Worm (Caenorhabditis elegans) whole organism, L4 larva: Measurements from ENCODE around the gene hmp-1.

Experiments
- aha-1 ChIP-seq: fragments of 150-350 bp; peaks from one replicate; lab custom pipeline; 2014; ENCODE audit warnings: missing biosample characterization, missing genetic modification characterization
- attf-4 ChIP-seq: sonication (generic microtip); optimal IDR thresholded peaks from 3 replicates; lab custom pipeline; 2017; ENCODE audit warnings: missing biosample characterization, missing genetic modification characterization
- ceh-28 ChIP-seq: fragments of 150-350 bp; optimal IDR thresholded peaks from 2 replicates; lab custom pipeline; 2014; ENCODE audit warnings: missing biosample characterization, missing genetic modification reagents, missing genetic modification characterization
- ceh-32 ChIP-seq: sonication (generic microtip); optimal IDR thresholded peaks from 2 replicates; lab custom pipeline; 2016; ENCODE audit warnings: mild to moderate bottlenecking, missing genetic modification characterization, missing compliant biosample characterization; ENCODE audit not compliant: poor library complexity
- cey-2 ChIP-seq: sonication (generic microtip); optimal IDR thresholded peaks from 3 replicates; lab custom pipeline; 2017; ENCODE audit warnings: missing genetic modification characterization, mild to moderate bottlenecking, missing compliant biosample characterization, antibody characterized with exemption, borderline replicate concordance; ENCODE audit not compliant: insufficient read depth
- daf-16 ChIP-seq, 3 experiments: sonication (generic microtip); optimal IDR thresholded peaks; 2 replicates each; lab custom pipeline; 2016 to 2017; ENCODE audit warnings: missing genetic modification characterization in 3 of 3, missing genetic modification reagents in 3 of 3, mild to moderate bottlenecking in 2 of 3, missing compliant biosample characterization in 2 of 3, missing biosample characterization in 1 of 3, moderate library complexity in 1 of 3
- dmd-6 ChIP-seq: fragments of 200-800 bp; sonication (Bioruptor generic); IDR thresholded peaks from 2 replicates; pipeline ENCODE4 v1.3.6; 2022; ENCODE audit warnings: missing genetic modification reagents, missing genetic modification characterization, missing compliant biosample characterization
- dmd-9 ChIP-seq: fragments of 200-800 bp; sonication (Bioruptor generic); IDR thresholded peaks from 2 replicates; pipeline ENCODE4 v1.3.6; 2022; ENCODE audit warnings: missing genetic modification reagents, missing genetic modification characterization, missing compliant biosample characterization
- dpl-1 ChIP-seq: fragments of 150-350 bp; optimal IDR thresholded peaks from 2 replicates; lab custom pipeline; 2014; ENCODE audit warnings: missing biosample characterization, missing genetic modification reagents, missing genetic modification characterization
- duxl-1 ChIP-seq: sonication (generic microtip); optimal IDR thresholded peaks from 2 replicates; lab custom pipeline; 2016; ENCODE audit warnings: mild to moderate bottlenecking, missing genetic modification characterization, moderate library complexity, missing compliant biosample characterization; ENCODE audit not compliant: poor library complexity
- dve-1 ChIP-seq: sonication (generic microtip); optimal IDR thresholded peaks from 2 replicates; lab custom pipeline; 2017; ENCODE audit warnings: antibody characterized with exemption, mild to moderate bottlenecking, missing genetic modification characterization, missing compliant biosample characterization; ENCODE audit not compliant: insufficient read depth
- hlh-11 ChIP-seq: fragments of 200-800 bp; sonication (Bioruptor generic); optimal IDR thresholded peaks from 2 replicates; lab custom pipeline; 2018; ENCODE audit warnings: mild to moderate bottlenecking, missing genetic modification characterization, missing compliant biosample characterization
- lin-15B ChIP-seq: fragments of 150-350 bp; sonication (generic microtip); optimal IDR thresholded peaks from 3 replicates; lab custom pipeline; 2014; ENCODE audit warnings: missing biosample characterization, missing genetic modification characterization
- lin-29 ChIP-seq: fragments of 200-800 bp; sonication (Bioruptor generic); IDR thresholded peaks from 2 replicates; pipeline ENCODE4 v1.3.6; 2022; ENCODE audit warnings: missing genetic modification reagents, missing genetic modification characterization, missing compliant biosample characterization
- mdl-1 ChIP-seq, 2 experiments: fragments of 150-350 bp in 1 of 2; sonication (generic microtip) in 1 of 2; optimal IDR thresholded peaks; 2 replicates each; lab custom pipeline; 2014 to 2017; ENCODE audit warnings: missing biosample characterization in 2 of 2, missing genetic modification characterization in 2 of 2
- nhr-102 ChIP-seq: sonication (generic microtip); optimal IDR thresholded peaks from 2 replicates; lab custom pipeline; 2016; ENCODE audit warnings: mild to moderate bottlenecking, missing genetic modification characterization, moderate library complexity, missing compliant biosample characterization
- nhr-25 ChIP-seq: sonication (generic microtip); optimal IDR thresholded peaks from 2 replicates; lab custom pipeline; 2017; ENCODE audit warnings: missing genetic modification characterization, mild to moderate bottlenecking, missing compliant biosample characterization, antibody characterized with exemption, moderate library complexity, borderline replicate concordance; ENCODE audit not compliant: insufficient read depth
- nhr-28 ChIP-seq: fragments of 150-350 bp; optimal IDR thresholded peaks from 2 replicates; lab custom pipeline; 2014; ENCODE audit warnings: missing biosample characterization, missing genetic modification characterization
- nhr-41 ChIP-seq: fragments of 200-800 bp; sonication (Bioruptor generic); IDR thresholded peaks from 2 replicates; pipeline ENCODE4 v1.3.6; 2022; ENCODE audit warnings: missing genetic modification reagents, missing genetic modification characterization, missing compliant biosample characterization
- nhr-42 ChIP-seq: fragments of 200-800 bp; sonication (Bioruptor generic); IDR thresholded peaks from 2 replicates; pipeline ENCODE4 v1.3.6; 2022; ENCODE audit warnings: missing genetic modification characterization, missing compliant biosample characterization
- nhr-48 ChIP-seq: sonication (generic microtip); optimal IDR thresholded peaks from 2 replicates; lab custom pipeline; 2016; ENCODE audit warnings: mild to moderate bottlenecking, missing genetic modification characterization, missing compliant biosample characterization
- pqm-1 ChIP-seq: sonication (generic microtip); optimal IDR thresholded peaks from 2 replicates; lab custom pipeline; 2017; ENCODE audit warnings: missing biosample characterization, missing genetic modification characterization
- set-16 ChIP-seq: fragments of 200-800 bp; sonication (Bioruptor generic); IDR thresholded peaks from 2 replicates; pipeline ENCODE4 v1.3.6; 2022; ENCODE audit warnings: missing genetic modification reagents, missing genetic modification characterization, missing compliant biosample characterization
- spr-3 ChIP-seq: fragments of 200-800 bp; sonication (Bioruptor generic); optimal IDR thresholded peaks from 2 replicates; lab custom pipeline; 2018; ENCODE audit warnings: mild to moderate bottlenecking, missing genetic modification characterization, missing compliant biosample characterization
- tra-1 ChIP-seq: fragments of 200-800 bp; sonication (Bioruptor generic); IDR thresholded peaks from 2 replicates; pipeline ENCODE4 v1.3.6; 2022; ENCODE audit warnings: missing genetic modification reagents, missing genetic modification characterization, missing compliant biosample characterization
- unc-130 ChIP-seq: sonication (generic microtip); optimal IDR thresholded peaks from 2 replicates; lab custom pipeline; 2016; ENCODE audit warnings: missing genetic modification reagents, missing genetic modification characterization, missing compliant biosample characterization
- unc-62 ChIP-seq, 3 experiments: fragments of 150-350 bp in 1 of 3; sonication (generic microtip); optimal IDR thresholded peaks in 2 of 3; peaks in 1 of 3; 1 replicate in 1 of 3; 2 replicates in 2 of 3; lab custom pipeline; 2014 to 2017; ENCODE audit warnings: missing biosample characterization in 3 of 3, missing genetic modification characterization in 3 of 3, missing genetic modification reagents in 3 of 3, missing genotype in 1 of 3
- ztf-11 ChIP-seq: fragments of 150-350 bp; optimal IDR thresholded peaks from 2 replicates; lab custom pipeline; 2014; ENCODE audit warnings: missing biosample characterization, missing genetic modification characterization

hmp-1 gene

ce11 chrV:11899149-11899548, 53.5 kb downstream of the hmp-1 start, which contains the start of gene sma-1:
Gene sma-1 (plus strand): TSS chrV:11899449.
- TF ChIP-seq dmd-9: no peak
- no peak for TF ChIP-seq attf-4 (tag; lab: Kevin White, UChicago)
- no peak for TF ChIP-seq dmd-6 (GFP tag; lab: Robert Waterston, UW)
- no peak for TF ChIP-seq ceh-28 (tag; lab: Kevin White, UChicago)
- TF ChIP-seq nhr-41: no peak
- TF ChIP-seq nhr-25 (tag; lab: Kevin White, UChicago): no peak
- no peak for TF ChIP-seq cey-2 (tag; lab: Kevin White, UChicago)
- no peak for TF ChIP-seq ceh-32 (tag; lab: Kevin White, UChicago)
- TF ChIP-seq dpl-1 (GFP tag; lab: Kevin White, UChicago): no peak

ce11 chrV:11900127-11900526, 54.5 kb downstream of the hmp-1 start:
- TF ChIP-seq dve-1 (peak; percentile 14), hlh-11 (tag; lab: Kevin White, UChicago) (peak; percentile 54), nhr-48 (no peak), lin-15B (no peak), spr-3 (no peak), mdl-1 (tag; optimal IDR thresholded peaks at IDR 0.05; lab: Kevin White, UChicago) (peak in 1 of 2 experiments; percentile 2), pqm-1 (tag; lab: Kevin White, UChicago) (peak; percentile 72), lin-29 (GFP tag; lab: Robert Waterston, UW) (no peak), tra-1 (GFP tag; lab: Robert Waterston, UW) (no peak), nhr-25 (tag; lab: Kevin White, UChicago) (no peak), nhr-28 (tag; lab: Kevin White, UChicago) (peak; percentile 34), duxl-1 (tag; lab: Kevin White, UChicago) (no peak), aha-1 (tag; lab: Kevin White, UChicago) (peak; percentile 50), daf-16 (GFP tag; optimal IDR thresholded peaks at IDR 0.05; lab: Kevin White, UChicago) (no peak), daf-16 (tag; optimal IDR thresholded peaks at IDR 0.05; lab: Kevin White, UChicago) (peak; percentile 29), dmd-6 (GFP tag; lab: Robert Waterston, UW) (peak; percentile 48; the same call in 1 of the 2 replicates)

- TF ChIP-seq nhr-102 (tag; lab: Kevin White, UChicago): no peak
- no peak for TF ChIP-seq ztf-11 (tag; lab: Kevin White, UChicago)
- no peak for TF ChIP-seq nhr-42
- no peak for TF ChIP-seq unc-130 (GFP tag; lab: Kevin White, UChicago)
- TF ChIP-seq aha-1 (tag; lab: Kevin White, UChicago): peak; percentile 94
- no peak for TF ChIP-seq set-16 (GFP tag; lab: Robert Waterston, UW)
- no peak for TF ChIP-seq hlh-11 (tag; lab: Kevin White, UChicago)
- TF ChIP-seq unc-62 (GFP tag; optimal IDR thresholded peaks at IDR 0.05 in 1 of 2; lab: Kevin White, UChicago): no peak
- no peak for TF ChIP-seq unc-62 (tag; optimal IDR thresholded peaks at IDR 0.05; lab: Kevin White, UChicago)
- TF ChIP-seq, all 104 proteins: peak for 1
These were observed 55.6 kb downstream of the hmp-1 start for ce11 chrV:11901260-11901659.
